Fruit fly (Drosophila melanogaster) whole organism, embryonic: Measurements from ENCODE around the gene vers.

Experiments used
- Awh ChIP-seq: fragments of 200-800 bp; sonication (Bioruptor generic); IDR thresholded peaks from 2 replicates; pipeline ENCODE4, ENCODE4 v1.3.6; 2022; ENCODE audit warnings: missing biosample characterization, missing genetic modification characterization
- B-H1 ChIP-seq: fragments of 200-800 bp; sonication (Bioruptor generic); IDR thresholded peaks from 3 replicates; pipeline ENCODE4 v1.3.6; 2022; ENCODE audit warnings: missing biosample characterization, missing genetic modification characterization
- B-H2 ChIP-seq: fragments of 200-800 bp; sonication (Bioruptor generic); optimal IDR thresholded peaks from 2 replicates; lab custom pipeline; 2018; ENCODE audit warnings: missing biosample characterization, mild to moderate bottlenecking, missing genetic modification characterization
- CG10147 ChIP-seq: fragments of 200-800 bp; sonication (Bioruptor generic); optimal IDR thresholded peaks from 2 replicates; lab custom pipeline; 2019; ENCODE audit warnings: missing biosample characterization, mild to moderate bottlenecking, missing genetic modification characterization, moderate library complexity
- CG1024 ChIP-seq: fragments of 200-800 bp; sonication (Bioruptor generic); IDR thresholded peaks from 2 replicates; pipeline ENCODE4 v1.3.6; 2022; ENCODE audit warnings: missing biosample characterization, missing genetic modification characterization
- CG10274 ChIP-seq: fragments of 200-800 bp; sonication (Bioruptor generic); optimal IDR thresholded peaks from 3 replicates; lab custom pipeline; 2017; ENCODE audit warnings: missing biosample characterization, mild to moderate bottlenecking, missing genetic modification characterization
- CG11093 ChIP-seq: fragments of 200-800 bp; sonication (Bioruptor generic); IDR thresholded peaks from 3 replicates; pipeline ENCODE4 v1.3.6; 2022; ENCODE audit warnings: missing biosample characterization, missing genetic modification characterization
- CG11560 ChIP-seq: fragments of 200-800 bp; sonication (Bioruptor generic); IDR thresholded peaks from 3 replicates; pipeline ENCODE4 v1.3.6; 2022; ENCODE audit warnings: missing biosample characterization, missing genetic modification characterization
- CG12391 ChIP-seq: fragments of 200-800 bp; sonication (Bioruptor generic); optimal IDR thresholded peaks from 3 replicates; lab custom pipeline; 2018; ENCODE audit warnings: missing biosample characterization, mild to moderate bottlenecking, missing genetic modification characterization, moderate library complexity
- CG13775 ChIP-seq: fragments of 200-800 bp; sonication (Bioruptor generic); optimal IDR thresholded peaks from 3 replicates; lab custom pipeline; 2017; ENCODE audit warnings: missing biosample characterization, mild to moderate bottlenecking, missing genetic modification characterization
- CG14441 ChIP-seq: fragments of 200-800 bp; sonication (Bioruptor generic); IDR thresholded peaks from 2 replicates; pipeline ENCODE4 v1.3.6; 2022; ENCODE audit warnings: missing biosample characterization, missing genetic modification characterization
- CG15073 ChIP-seq: fragments of 200-800 bp; sonication (Bioruptor generic); optimal IDR thresholded peaks from 2 replicates; lab custom pipeline; 2016; ENCODE audit warnings: missing biosample characterization, missing genetic modification characterization
- CG1603 ChIP-seq: fragments of 200-800 bp; sonication (Bioruptor generic); optimal IDR thresholded peaks from 2 replicates; lab custom pipeline; 2019; ENCODE audit warnings: missing biosample characterization, mild to moderate bottlenecking, missing genetic modification characterization, moderate library complexity
- CG3163 ChIP-seq: fragments of 200-800 bp; sonication (Bioruptor generic); optimal IDR thresholded peaks from 3 replicates; lab custom pipeline; 2016; ENCODE audit warnings: missing biosample characterization, missing genetic modification characterization
- CG34422 ChIP-seq: fragments of 200-800 bp; sonication (Bioruptor generic); IDR thresholded peaks from 3 replicates; pipeline ENCODE4 v1.3.6; 2022; ENCODE audit warnings: missing biosample characterization, missing genetic modification characterization
- CG6272 ChIP-seq: fragments of 200-800 bp; sonication (Bioruptor generic); IDR thresholded peaks from 2 replicates; pipeline ENCODE4 v1.3.6; 2022; ENCODE audit warnings: missing biosample characterization, missing genetic modification characterization
- CG7372 ChIP-seq: fragments of 200-800 bp; sonication (Bioruptor generic); IDR thresholded peaks from 2 replicates; pipeline ENCODE4 v1.3.6; 2022; ENCODE audit warnings: missing biosample characterization, missing genetic modification characterization
- CG7839 ChIP-seq: fragments of 200-800 bp; sonication (Bioruptor generic); optimal IDR thresholded peaks from 3 replicates; lab custom pipeline; 2018; ENCODE audit warnings: missing biosample characterization, mild to moderate bottlenecking, missing genetic modification characterization, moderate library complexity
- CG7963 ChIP-seq: fragments of 200-800 bp; sonication (Bioruptor generic); IDR thresholded peaks from 3 replicates; pipeline ENCODE4 v1.3.6; 2022; ENCODE audit warnings: missing biosample characterization, missing genetic modification characterization; ENCODE audit not compliant: partially characterized antibody
- CG8359 ChIP-seq: fragments of 200-800 bp; sonication (Bioruptor generic); optimal IDR thresholded peaks from 2 replicates; lab custom pipeline; 2017; ENCODE audit warnings: missing biosample characterization, mild to moderate bottlenecking, missing genetic modification characterization, borderline replicate concordance
- Camta ChIP-seq: fragments of 200-800 bp; sonication (Bioruptor generic); optimal IDR thresholded peaks from 2 replicates; lab custom pipeline; 2016; ENCODE audit warnings: missing biosample characterization, missing genetic modification characterization
- Doc3 ChIP-seq: fragments of 200-800 bp; sonication (Bioruptor generic); IDR thresholded peaks from 3 replicates; pipeline ENCODE4 v1.3.6; 2022; ENCODE audit warnings: missing biosample characterization, missing genetic modification characterization; ENCODE audit not compliant: partially characterized antibody
- Ets97D ChIP-seq: fragments of 200-800 bp; sonication (Bioruptor generic); optimal IDR thresholded peaks from 3 replicates; lab custom pipeline; 2016; ENCODE audit warnings: missing biosample characterization, missing genetic modification characterization
- Mrtf ChIP-seq: fragments of 200-800 bp; sonication (Bioruptor generic); IDR thresholded peaks from 3 replicates; pipeline ENCODE4 v1.3.6; 2022; ENCODE audit warnings: missing biosample characterization, missing genetic modification characterization
- Nf-YA ChIP-seq: fragments of 200-800 bp; sonication (Bioruptor generic); IDR thresholded peaks from 2 replicates; pipeline ENCODE4 v1.3.6; 2022; ENCODE audit warnings: missing biosample characterization, missing genetic modification characterization
- Nf-YC ChIP-seq: fragments of 200-800 bp; optimal IDR thresholded peaks from 3 replicates; lab custom pipeline; 2019; ENCODE audit warnings: missing biosample characterization, mild to moderate bottlenecking, missing genetic modification characterization, moderate library complexity
- Sox102F ChIP-seq: fragments of 200-800 bp; sonication (Bioruptor generic); optimal IDR thresholded peaks from 2 replicates; lab custom pipeline; 2018; ENCODE audit warnings: missing biosample characterization, mild to moderate bottlenecking, missing genetic modification characterization, moderate library complexity
- Spps ChIP-seq: fragments of 200-800 bp; sonication (Bioruptor generic); optimal IDR thresholded peaks from 2 replicates; lab custom pipeline; 2018; ENCODE audit warnings: missing biosample characterization, mild to moderate bottlenecking, missing genetic modification characterization
- Sry-δ ChIP-seq: fragments of 200-800 bp; sonication (Bioruptor generic); optimal IDR thresholded peaks from 2 replicates; lab custom pipeline; 2016; ENCODE audit warnings: missing biosample characterization, missing genetic modification characterization
- chif ChIP-seq, 2 experiments: fragments of 200-800 bp; sonication (Bioruptor generic); optimal IDR thresholded peaks; 3 replicates each; lab custom pipeline; 2016; ENCODE audit warnings: missing biosample characterization in 2 of 2, missing genetic modification characterization in 2 of 2
- crc ChIP-seq: fragments of 200-800 bp; sonication (Bioruptor generic); optimal IDR thresholded peaks from 2 replicates; lab custom pipeline; 2016; ENCODE audit warnings: missing biosample characterization, missing genetic modification characterization
- dmrt11E ChIP-seq: fragments of 200-800 bp; sonication (Bioruptor generic); optimal IDR thresholded peaks from 3 replicates; lab custom pipeline; 2018; ENCODE audit warnings: missing biosample characterization, mild to moderate bottlenecking, missing genetic modification characterization, moderate library complexity
- ems ChIP-seq: fragments of 200-800 bp; sonication (Bioruptor generic); optimal IDR thresholded peaks from 3 replicates; lab custom pipeline; 2016; ENCODE audit warnings: missing biosample characterization, missing genetic modification characterization
- eve ChIP-seq, 2 experiments: fragments of >200 bp; optimal IDR thresholded peaks; 2 replicates each; lab custom pipeline; 2017; ENCODE audit warnings: missing biosample characterization in 2 of 2, missing genetic modification characterization in 2 of 2
- fru ChIP-seq: fragments of >200 bp; optimal IDR thresholded peaks from 2 replicates; lab custom pipeline; 2017
- gem ChIP-seq: fragments of 200-800 bp; sonication (Bioruptor generic); optimal IDR thresholded peaks from 2 replicates; lab custom pipeline; 2019; ENCODE audit warnings: missing biosample characterization, mild to moderate bottlenecking, missing genetic modification characterization, moderate library complexity
- hbn ChIP-seq: fragments of 200-800 bp; sonication (Bioruptor generic); IDR thresholded peaks from 2 replicates; pipeline ENCODE4 v1.3.6; 2022; ENCODE audit warnings: missing biosample characterization, missing genetic modification characterization; ENCODE audit not compliant: partially characterized antibody
- kay ChIP-seq: fragments of 200-800 bp; sonication (Bioruptor generic); optimal IDR thresholded peaks from 2 replicates; lab custom pipeline; 2016; ENCODE audit warnings: missing biosample characterization, missing genetic modification characterization
- ken ChIP-seq: fragments of 200-800 bp; sonication (Bioruptor generic); IDR thresholded peaks from 3 replicates; pipeline ENCODE4 v1.3.6; 2022; ENCODE audit warnings: missing biosample characterization, missing genetic modification characterization
- pfk ChIP-seq: fragments of 200-800 bp; sonication (Bioruptor generic); optimal IDR thresholded peaks from 2 replicates; lab custom pipeline; 2018; ENCODE audit warnings: missing biosample characterization, mild to moderate bottlenecking, missing genetic modification characterization, moderate library complexity
- pros ChIP-seq: fragments of 200-800 bp; sonication (Bioruptor generic); optimal IDR thresholded peaks from 3 replicates; lab custom pipeline; 2019; ENCODE audit warnings: missing biosample characterization, mild to moderate bottlenecking, missing genetic modification characterization, moderate library complexity
- repo ChIP-seq: fragments of 200-800 bp; sonication (Bioruptor generic); optimal IDR thresholded peaks from 2 replicates; lab custom pipeline; 2016; ENCODE audit warnings: missing biosample characterization, missing genetic modification characterization
- sc ChIP-seq, 3 experiments: fragments of >200 bp in 2 of 3; fragments of 200-800 bp in 1 of 3; sonication (Bioruptor generic) in 1 of 3; optimal IDR thresholded peaks; 2 replicates in 2 of 3; 3 replicates in 1 of 3; lab custom pipeline; 2017; ENCODE audit warnings: mild to moderate bottlenecking in 1 of 3, missing biosample characterization in 1 of 3, missing genetic modification characterization in 1 of 3, missing genetic modification reagents in 1 of 3
- sr ChIP-seq: fragments of 200-800 bp; sonication (Bioruptor generic); IDR thresholded peaks from 3 replicates; pipeline ENCODE4 v1.3.6; 2022; ENCODE audit warnings: missing biosample characterization, missing genetic modification characterization
- tio ChIP-seq: fragments of 200-800 bp; sonication (Bioruptor generic); optimal IDR thresholded peaks from 2 replicates; lab custom pipeline; 2017; ENCODE audit warnings: missing biosample characterization, missing genetic modification characterization, inconsistent platforms
- toy ChIP-seq: fragments of 200-800 bp; sonication (Bioruptor generic); IDR thresholded peaks from 2 replicates; pipeline ENCODE4 v1.3.6; 2022; ENCODE audit warnings: missing biosample characterization, missing genetic modification characterization
- twi ChIP-seq: fragments of 200-800 bp; optimal IDR thresholded peaks from 2 replicates; lab custom pipeline; 2019; ENCODE audit warnings: missing biosample characterization, mild to moderate bottlenecking, missing genetic modification characterization, moderate library complexity
- unpg ChIP-seq: fragments of 200-800 bp; sonication (Bioruptor generic); optimal IDR thresholded peaks from 3 replicates; lab custom pipeline; 2018; ENCODE audit warnings: missing biosample characterization, mild to moderate bottlenecking, missing genetic modification characterization, moderate library complexity
- vfl ChIP-seq: fragments of 200-800 bp; sonication (Bioruptor generic); optimal IDR thresholded peaks from 2 replicates; lab custom pipeline; 2016; ENCODE audit warnings: missing biosample characterization, missing genetic modification characterization
- zf30C ChIP-seq: fragments of 200-800 bp; sonication (Bioruptor generic); optimal IDR thresholded peaks from 3 replicates; lab custom pipeline; 2018; ENCODE audit warnings: missing biosample characterization, mild to moderate bottlenecking, missing genetic modification characterization

The vers gene

DNA sequence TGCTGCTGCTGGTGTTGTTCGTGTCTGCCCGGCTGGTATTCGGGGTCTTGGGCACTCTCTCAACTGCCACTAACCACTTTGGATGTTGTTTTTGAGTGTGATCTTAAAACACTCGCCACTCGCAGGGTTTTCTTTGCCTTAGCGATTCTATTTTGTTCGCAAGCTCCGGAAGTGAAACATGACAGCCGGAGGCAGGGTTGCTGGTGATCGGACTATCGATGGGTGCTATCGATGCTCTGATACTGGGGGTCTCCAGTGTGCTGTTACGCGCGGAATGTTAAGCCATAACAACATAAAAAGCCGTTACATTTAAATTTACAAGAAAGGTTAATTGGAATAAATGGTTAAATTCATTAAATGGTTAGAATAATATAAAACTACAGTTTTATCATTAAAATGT, 9.1 kb downstream of the vers start, which contains the start of gene yps (continued):
- TF ChIP-seq CG7963 (GFP tag; lab: Robert Waterston, UW), result peak; percentile 75
- TF ChIP-seq crc (GFP tag; lab: Kevin White, UChicago), result peak; percentile 86
- TF ChIP-seq ems (GFP tag; lab: Kevin White, UChicago), result peak; percentile 83
- TF ChIP-seq tio (GFP tag; lab: Kevin White, UChicago), result no peak
- no peak for TF ChIP-seq fru
- TF ChIP-seq Spps (tag; lab: Kevin White, UChicago), result peak; percentile 80
- TF ChIP-seq CG10274 (GFP tag; lab: Kevin White, UChicago), result peak; percentile 90
- peak; percentile 59; the same call in 1 of the 3 replicates for TF ChIP-seq Doc3 (GFP tag; lab: Robert Waterston, UW)
- TF ChIP-seq CG10147 (GFP tag; lab: Kevin White, UChicago), result peak; percentile 85
- TF ChIP-seq sr (GFP tag; lab: Robert Waterston, UW), result peak; percentile 96
- peak; percentile 75 for TF ChIP-seq CG7372 (GFP tag; lab: Robert Waterston, UW)
- peak; percentile 93 for TF ChIP-seq Camta
- TF ChIP-seq CG34422 (GFP tag; lab: Robert Waterston, UW), result peak; percentile 88
- TF ChIP-seq vfl (GFP tag; lab: Kevin White, UChicago), result peak; percentile 93
- no peak; the same call in 1 of the 3 replicates for TF ChIP-seq Mrtf (GFP tag; lab: Robert Waterston, UW)
- peak; percentile 90 for TF ChIP-seq CG1024 (GFP tag; lab: Robert Waterston, UW)
- no peak for TF ChIP-seq sc (optimal IDR thresholded peaks at IDR 0.05; lab: Kevin White, UChicago)
- peak; percentile 90 for TF ChIP-seq sc (GFP tag; optimal IDR thresholded peaks at IDR 0.05; lab: Kevin White, UChicago)
- TF ChIP-seq kay, result peak; percentile 71
- peak; percentile 72 for TF ChIP-seq Sox102F (GFP tag; lab: Kevin White, UChicago)
- TF ChIP-seq CG7839, result peak; percentile 87
- peak; percentile 78 for TF ChIP-seq Nf-YC (tag; lab: Kevin White, UChicago)
- peak; percentile 81 to 94 for TF ChIP-seq chif (GFP tag; optimal IDR thresholded peaks at IDR 0.05; lab: Kevin White, UChicago)
- TF ChIP-seq Sry-δ, result peak; percentile 89
- TF ChIP-seq CG14441 (GFP tag; lab: Robert Waterston, UW), result peak; percentile 84
- peak; percentile 88 for TF ChIP-seq pfk (GFP tag; lab: Kevin White, UChicago)
- TF ChIP-seq pros (GFP tag; lab: Kevin White, UChicago), result peak; percentile 24
- TF ChIP-seq CG8359 (GFP tag; lab: Kevin White, UChicago), result peak; percentile 83
- TF ChIP-seq zf30C, result peak; percentile 71
- TF ChIP-seq CG15073 (GFP tag; lab: Kevin White, UChicago), result no peak
- peak; percentile 74; the same call in 2 of the 3 replicates for TF ChIP-seq B-H1 (GFP tag; lab: Robert Waterston, UW)
- peak; percentile 81 for TF ChIP-seq dmrt11E
- TF ChIP-seq twi (tag; lab: Kevin White, UChicago), result peak; percentile 80
- peak; percentile 67 for TF ChIP-seq hbn (GFP tag; lab: Robert Waterston, UW)
- TF ChIP-seq Ets97D (GFP tag; lab: Kevin White, UChicago), result peak; percentile 100
- TF ChIP-seq Nf-YA (GFP tag; lab: Robert Waterston, UW), result peak; percentile 92
- TF ChIP-seq toy (GFP tag; lab: Robert Waterston, UW), result peak; percentile 78; the same call in 1 of the 2 replicates
- no peak for TF ChIP-seq eve (GFP tag; optimal IDR thresholded peaks at IDR 0.05; lab: Kevin White, UChicago)
- peak; percentile 49; the same call in 1 of the 3 replicates for TF ChIP-seq CG11560 (tag; lab: Robert Waterston, UW)
- 0 out of 3 replicates have a peak, but pooled peaks have one; percentile 8 for TF ChIP-seq CG11093 (GFP tag; lab: Robert Waterston, UW)
- TF ChIP-seq ken (GFP tag; lab: Robert Waterston, UW), result peak; percentile 91
- TF ChIP-seq Awh (GFP tag; lab: Robert Waterston, UW), result peak; percentile 92
- TF ChIP-seq CG13775 (GFP tag; lab: Kevin White, UChicago), result peak; percentile 97
- TF ChIP-seq gem (tag; lab: Kevin White, UChicago), result peak; percentile 76
- TF ChIP-seq B-H2 (GFP tag; lab: Kevin White, UChicago), result peak; percentile 98
- peak; percentile 85 for TF ChIP-seq CG3163 (GFP tag; lab: Kevin White, UChicago)
- TF ChIP-seq unpg (GFP tag; lab: Kevin White, UChicago), result peak; percentile 91
- TF ChIP-seq CG1603 (tag; lab: Kevin White, UChicago), result peak; percentile 97
- peak; percentile 94 for TF ChIP-seq CG12391 (tag; lab: Kevin White, UChicago)
- TF ChIP-seq CG6272 (GFP tag; lab: Robert Waterston, UW), result peak; percentile 58; the same call in 1 of the 2 replicates
- TF ChIP-seq repo (GFP tag; lab: Kevin White, UChicago), result peak; percentile 94
